Fruit fly (Drosophila melanogaster) whole organism, wandering third instar larva: ENCODE results near the gene CG31267.

ENCODE experiments used
- Abd-B ChIP-seq: fragments of >200 bp; optimal IDR thresholded peaks from 2 replicates; lab custom pipeline; 2017; ENCODE audit warnings: missing biosample characterization, missing genetic modification characterization
- CG32264 ChIP-seq: fragments of 200-800 bp; sonication (Bioruptor generic); optimal IDR thresholded peaks from 2 replicates; lab custom pipeline; 2016; ENCODE audit warnings: missing biosample characterization, missing genetic modification characterization
- CG9705 ChIP-seq: fragments of 200-800 bp; sonication (Bioruptor generic); optimal IDR thresholded peaks from 2 replicates; lab custom pipeline; 2018; ENCODE audit warnings: missing biosample characterization, mild to moderate bottlenecking, missing genetic modification characterization
- CrebA ChIP-seq: fragments of 200-800 bp; sonication (Bioruptor generic); optimal IDR thresholded peaks from 2 replicates; lab custom pipeline; 2016; ENCODE audit warnings: missing biosample characterization, mild to moderate bottlenecking, missing genetic modification characterization, borderline replicate concordance
- Dfd ChIP-seq: fragments of >200 bp; optimal IDR thresholded peaks from 2 replicates; lab custom pipeline; 2017; ENCODE audit warnings: missing biosample characterization, missing genetic modification characterization
- Dif ChIP-seq: fragments of 200-275, 200-300 bp; sonication (Bioruptor generic); optimal IDR thresholded peaks from 2 replicates; lab custom pipeline; 2018; ENCODE audit warnings: missing biosample characterization, missing genetic modification characterization; ENCODE audit not compliant: partially characterized antibody
- GATAd ChIP-seq: sonication (Bioruptor generic); optimal IDR thresholded peaks from 2 replicates; lab custom pipeline; 2016; ENCODE audit warnings: missing biosample characterization, missing genetic modification characterization
- HLH106 ChIP-seq: fragments of 200-800 bp; optimal IDR thresholded peaks from 3 replicates; lab custom pipeline; 2019; ENCODE audit warnings: missing biosample characterization, mild to moderate bottlenecking, missing genetic modification characterization, moderate library complexity
- Hnf4 ChIP-seq: fragments of 200-800 bp; sonication (Bioruptor generic); optimal IDR thresholded peaks from 2 replicates; lab custom pipeline; 2016; ENCODE audit warnings: missing biosample characterization, mild to moderate bottlenecking, missing genetic modification characterization
- Hr78 ChIP-seq: fragments of >200 bp; optimal IDR thresholded peaks from 2 replicates; lab custom pipeline; 2017; ENCODE audit warnings: missing biosample characterization, missing genetic modification characterization
- Hr83 ChIP-seq: fragments of 200-300 bp; sonication (Bioruptor generic); optimal IDR thresholded peaks from 2 replicates; lab custom pipeline; 2016; ENCODE audit warnings: missing biosample characterization, mild to moderate bottlenecking, missing genetic modification characterization, moderate library complexity; ENCODE audit not compliant: poor library complexity, severe bottlenecking
- Jra ChIP-seq: sonication (Bioruptor generic); optimal IDR thresholded peaks from 2 replicates; lab custom pipeline; 2016; ENCODE audit warnings: missing biosample characterization, missing genetic modification characterization
- Mio ChIP-seq: sonication (Bioruptor generic); optimal IDR thresholded peaks from 2 replicates; lab custom pipeline; 2016; ENCODE audit warnings: missing biosample characterization, missing genetic modification characterization
- Myc ChIP-seq: fragments of >200 bp; optimal IDR thresholded peaks from 2 replicates; lab custom pipeline; 2017
- N ChIP-seq: fragments of >200 bp; optimal IDR thresholded peaks from 2 replicates; lab custom pipeline; 2018; ENCODE audit warnings: missing biosample characterization, missing external identifiers, missing genetic modification characterization
- OdsH ChIP-seq: fragments of 200-800 bp; sonication (Bioruptor generic); optimal IDR thresholded peaks from 2 replicates; lab custom pipeline; 2016; ENCODE audit warnings: missing biosample characterization, mild to moderate bottlenecking, missing genetic modification characterization
- Rel ChIP-seq, 2 experiments: fragments of 200-800 bp; sonication (Bioruptor generic) in 1 of 2; optimal IDR thresholded peaks; 2 replicates in 1 of 2; 3 replicates in 1 of 2; lab custom pipeline; 2016 to 2019; ENCODE audit warnings: mild to moderate bottlenecking in 2 of 2, missing biosample characterization in 2 of 2, missing genetic modification characterization in 2 of 2, moderate library complexity in 1 of 2
- Sp1 ChIP-seq: fragments of 200-800 bp; sonication (Bioruptor generic); optimal IDR thresholded peaks from 3 replicates; lab custom pipeline; 2019; ENCODE audit warnings: missing biosample characterization, mild to moderate bottlenecking, missing genetic modification characterization, moderate library complexity
- Vsx2 ChIP-seq: fragments of 200-300, 225-300 bp; sonication (Bioruptor generic); optimal IDR thresholded peaks from 2 replicates; lab custom pipeline; 2018; ENCODE audit warnings: missing biosample characterization, missing genetic modification characterization; ENCODE audit not compliant: partially characterized antibody
- br ChIP-seq: fragments of 200-800 bp; sonication (Bioruptor generic); optimal IDR thresholded peaks from 2 replicates; lab custom pipeline; 2016; ENCODE audit warnings: missing biosample characterization, missing genetic modification characterization
- brk ChIP-seq: fragments of 200-800 bp; sonication (Bioruptor generic); optimal IDR thresholded peaks from 2 replicates; lab custom pipeline; 2016; ENCODE audit warnings: missing biosample characterization, mild to moderate bottlenecking, missing genetic modification characterization
- dl ChIP-seq, 2 experiments: fragments of 175-275, 200-275 bp in 1 of 2; fragments of 200-275 bp in 1 of 2; sonication (Bioruptor generic); optimal IDR thresholded peaks; lab custom pipeline; 2018; ENCODE audit warnings: mild to moderate bottlenecking in 2 of 2, missing biosample characterization in 2 of 2, missing genetic modification characterization in 2 of 2, moderate library complexity in 2 of 2; ENCODE audit not compliant: partially characterized antibody in 2 of 2, insufficient read depth in 1 of 2
- dmrt93B ChIP-seq: fragments of 200-800 bp; sonication (Bioruptor generic); optimal IDR thresholded peaks from 2 replicates; lab custom pipeline; 2018; ENCODE audit warnings: missing biosample characterization, mild to moderate bottlenecking, missing genetic modification characterization
- dsf ChIP-seq: sonication (Bioruptor generic); optimal IDR thresholded peaks from 2 replicates; lab custom pipeline; 2016; ENCODE audit warnings: missing biosample characterization, missing genetic modification characterization, borderline replicate concordance
- ey ChIP-seq: fragments of 200-800 bp; sonication (Bioruptor generic); optimal IDR thresholded peaks from 2 replicates; lab custom pipeline; 2016; ENCODE audit warnings: missing biosample characterization, missing genetic modification characterization
- foxo ChIP-seq, 2 experiments: fragments of 200-800 bp; sonication (Bioruptor generic); optimal IDR thresholded peaks; 2 replicates in 1 of 2; 3 replicates in 1 of 2; lab custom pipeline; 2016 to 2017; ENCODE audit warnings: missing biosample characterization in 2 of 2, missing genetic modification characterization in 2 of 2
- fru ChIP-seq: fragments of 200-800 bp; sonication (Bioruptor generic); optimal IDR thresholded peaks from 3 replicates; lab custom pipeline; 2016; ENCODE audit warnings: missing biosample characterization, mild to moderate bottlenecking, missing genetic modification characterization
- h ChIP-seq: fragments of 200-800 bp; sonication (Bioruptor generic); optimal IDR thresholded peaks from 3 replicates; lab custom pipeline; 2016; ENCODE audit warnings: missing biosample characterization, mild to moderate bottlenecking, missing genetic modification characterization
- jim ChIP-seq: fragments of 175-275, 200-325 bp; sonication (Bioruptor generic); optimal IDR thresholded peaks from 2 replicates; lab custom pipeline; 2016; ENCODE audit warnings: missing biosample characterization, mild to moderate bottlenecking, missing genetic modification characterization
- lola ChIP-seq: fragments of >200 bp; optimal IDR thresholded peaks from 2 replicates; lab custom pipeline; 2017; ENCODE audit warnings: missing biosample characterization, missing genetic modification characterization
- pan ChIP-seq: fragments of >200 bp; optimal IDR thresholded peaks from 2 replicates; lab custom pipeline; 2017
- psq ChIP-seq: fragments of 200-800 bp; sonication (Bioruptor generic); optimal IDR thresholded peaks from 3 replicates; lab custom pipeline; 2017; ENCODE audit warnings: missing biosample characterization, mild to moderate bottlenecking, missing genetic modification characterization, moderate library complexity
- rgr ChIP-seq: fragments of 200-800 bp; sonication (Bioruptor generic); optimal IDR thresholded peaks from 3 replicates; lab custom pipeline; 2016; ENCODE audit warnings: missing biosample characterization, mild to moderate bottlenecking, missing genetic modification characterization
- sage ChIP-seq: fragments of 200-800 bp; sonication (Bioruptor generic); optimal IDR thresholded peaks from 2 replicates; lab custom pipeline; 2016; ENCODE audit warnings: missing biosample characterization, mild to moderate bottlenecking, missing genetic modification characterization
- sv ChIP-seq: fragments of 200-800 bp; sonication (Bioruptor generic); optimal IDR thresholded peaks from 3 replicates; lab custom pipeline; 2016; ENCODE audit warnings: missing biosample characterization, missing genetic modification characterization
- tai ChIP-seq: sonication (Bioruptor generic); optimal IDR thresholded peaks from 2 replicates; lab custom pipeline; 2016; ENCODE audit warnings: missing biosample characterization, missing genetic modification characterization
- usp ChIP-seq: fragments of >200 bp; optimal IDR thresholded peaks from 2 replicates; lab custom pipeline; 2017; ENCODE audit warnings: missing biosample characterization, missing genetic modification characterization
- woc ChIP-seq: sonication (Bioruptor generic); optimal IDR thresholded peaks from 2 replicates; lab custom pipeline; 2016; ENCODE audit warnings: missing biosample characterization, mild to moderate bottlenecking, missing genetic modification characterization

CG31267 gene

DNA sequence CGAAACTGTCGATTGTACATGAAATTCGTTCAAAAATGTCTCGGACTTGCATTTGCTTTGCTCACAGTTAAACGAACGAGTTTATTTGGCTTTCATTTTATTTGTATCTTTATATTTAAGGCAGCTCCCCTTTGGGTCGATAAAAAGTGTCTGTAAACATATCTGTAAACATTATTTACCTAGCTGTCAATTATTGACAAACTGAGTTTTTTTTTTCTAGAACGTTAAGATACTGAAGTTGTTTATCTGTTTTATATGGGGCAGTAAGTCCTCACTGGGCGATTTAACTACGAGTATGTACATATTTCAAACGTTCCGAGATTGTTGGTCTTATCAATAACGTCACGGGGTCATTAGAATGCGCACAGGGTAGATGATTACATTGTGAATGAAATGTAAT is 18.3 kb upstream of the CG31267 start:
- TF ChIP-seq Hnf4 (peak; percentile 3), Hr83 (peak; percentile 61), h (GFP tag; lab: Kevin White, UChicago) (peak; percentile 40), brk (GFP tag; lab: Kevin White, UChicago) (peak; percentile 24), sage (GFP tag; lab: Kevin White, UChicago) (peak; percentile 42), Rel (GFP tag; optimal IDR thresholded peaks at IDR 0.05; lab: Kevin White, UChicago) (no peak), Rel (tag; optimal IDR thresholded peaks at IDR 0.05; lab: Kevin White, UChicago) (no peak), dsf (no peak)

- TF ChIP-seq Hr78 (GFP tag; lab: Kevin White, UChicago) (no peak), Sp1 (GFP tag; lab: Kevin White, UChicago) (no peak), ey (GFP tag; lab: Kevin White, UChicago) (peak; percentile 62), CG32264 (GFP tag; lab: Kevin White, UChicago) (no peak), foxo (GFP tag; optimal IDR thresholded peaks at IDR 0.05; lab: Kevin White, UChicago) (peak in 1 of 2 experiments; percentile 68), CrebA (no peak), Hnf4 (peak; percentile 17), jim (no peak), Mio (GFP tag; lab: Kevin White, UChicago) (no peak), h (GFP tag; lab: Kevin White, UChicago) (peak; percentile 22), Abd-B (no peak), dsf (no peak), Rel (GFP tag; optimal IDR thresholded peaks at IDR 0.05; lab: Kevin White, UChicago) (no peak), Rel (tag; optimal IDR thresholded peaks at IDR 0.05; lab: Kevin White, UChicago) (no peak), Myc (no peak), psq (no peak), brk (GFP tag; lab: Kevin White, UChicago) (no peak), sage (GFP tag; lab: Kevin White, UChicago) (no peak), dl (GFP tag; optimal IDR thresholded peaks at IDR 0.05; lab: Kevin White, UChicago; ENCODE audit: insufficient read depth in 1 of 2, partially characterized antibody in 2 of 2) (no peak), Vsx2 (GFP tag; lab: Kevin White, UChicago) (no peak), tai (peak; percentile 2), Dif (no peak), GATAd (GFP tag; lab: Kevin White, UChicago) (no peak), N (no peak), Dfd (GFP tag; lab: Kevin White, UChicago) (no peak), rgr (peak; percentile 26), woc (GFP tag; lab: Kevin White, UChicago) (peak; percentile 8), dmrt93B (GFP tag; lab: Kevin White, UChicago) (peak; percentile 17), HLH106 (tag; lab: Kevin White, UChicago) (peak; percentile 14), br (GFP tag; lab: Kevin White, UChicago) (peak; percentile 68), CG9705 (no peak), Hr83 (peak; percentile 47), pan (lab: Kevin White, UChicago) (no peak), Jra (no peak), lola (GFP tag; lab: Kevin White, UChicago) (no peak), usp (GFP tag; lab: Kevin White, UChicago) (no peak), sv (GFP tag; lab: Kevin White, UChicago) (no peak), OdsH (GFP tag; lab: Kevin White, UChicago) (peak; percentile 28), fru (peak; percentile 58)
Measured at dm6 chr3R:17116231-17116630, 17.8 kb upstream of the CG31267 start.

DNA sequence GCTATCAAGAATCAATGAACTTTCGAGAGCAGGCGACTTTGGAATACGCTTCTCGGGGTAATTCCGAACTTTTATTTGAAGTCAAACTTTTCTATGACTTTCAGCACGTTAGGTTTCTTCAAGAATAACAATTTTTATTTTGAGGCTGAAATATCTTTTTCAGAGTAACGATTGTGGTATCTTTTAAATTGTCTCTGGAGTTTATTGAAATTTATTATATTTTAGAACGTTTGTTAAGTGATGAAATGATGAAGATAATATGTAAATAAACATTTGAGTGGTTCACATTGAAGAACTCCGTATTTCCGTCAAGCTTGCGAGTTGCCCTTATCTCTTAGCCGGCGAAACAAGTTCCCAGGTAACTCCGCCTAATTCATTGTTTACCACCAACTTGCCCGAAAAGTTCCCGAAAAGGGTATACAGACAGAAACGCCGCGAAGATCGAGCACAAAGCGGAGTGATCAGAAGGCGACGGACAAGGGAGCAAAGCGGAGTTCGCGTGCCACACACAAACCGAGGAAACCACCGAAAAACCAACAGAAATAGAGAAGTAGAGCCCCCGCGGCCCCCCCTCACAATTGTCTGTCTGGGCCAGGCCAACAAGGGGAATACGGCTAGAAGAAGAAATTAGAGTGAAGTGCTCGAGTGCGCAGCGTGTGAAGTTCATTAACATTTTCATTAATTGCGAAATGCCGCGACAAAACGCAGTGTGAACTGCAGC is 16.2 kb upstream of the CG31267 start:
- TF ChIP-seq Mio (GFP tag; lab: Kevin White, UChicago): no peak
- no peak for TF ChIP-seq jim
- no peak for TF ChIP-seq Rel (GFP tag; optimal IDR thresholded peaks at IDR 0.05; lab: Kevin White, UChicago)
- peak; percentile 2 for TF ChIP-seq Rel (tag; optimal IDR thresholded peaks at IDR 0.05; lab: Kevin White, UChicago)
- peak; percentile 52 for TF ChIP-seq rgr
- TF ChIP-seq CG9705: no peak
- no peak for TF ChIP-seq dl (GFP tag; optimal IDR thresholded peaks at IDR 0.05; lab: Kevin White, UChicago; ENCODE audit: insufficient read depth in 1 of 2, partially characterized antibody in 2 of 2)
- TF ChIP-seq dmrt93B (GFP tag; lab: Kevin White, UChicago): peak; percentile 40
- TF ChIP-seq Sp1 (GFP tag; lab: Kevin White, UChicago): peak; percentile 72
- peak; percentile 22 for TF ChIP-seq Hnf4
- TF ChIP-seq CrebA: no peak
- no peak for TF ChIP-seq Abd-B
- peak; percentile 84 for TF ChIP-seq psq
- peak; percentile 71 for TF ChIP-seq OdsH (GFP tag; lab: Kevin White, UChicago)
- peak; percentile 77 for TF ChIP-seq HLH106 (tag; lab: Kevin White, UChicago)
- no peak for TF ChIP-seq brk (GFP tag; lab: Kevin White, UChicago)
- peak; percentile 65 for TF ChIP-seq ey (GFP tag; lab: Kevin White, UChicago)
- no peak for TF ChIP-seq N
- TF ChIP-seq sv (GFP tag; lab: Kevin White, UChicago): no peak
- TF ChIP-seq h (GFP tag; lab: Kevin White, UChicago): peak; percentile 79
- TF ChIP-seq Myc: no peak
- TF ChIP-seq tai: no peak
- no peak for TF ChIP-seq pan (lab: Kevin White, UChicago)
- TF ChIP-seq dsf: no peak
- TF ChIP-seq CG32264 (GFP tag; lab: Kevin White, UChicago): no peak
- TF ChIP-seq sage (GFP tag; lab: Kevin White, UChicago): peak; percentile 8
- TF ChIP-seq lola (GFP tag; lab: Kevin White, UChicago): no peak
- no peak for TF ChIP-seq usp (GFP tag; lab: Kevin White, UChicago)
- TF ChIP-seq foxo (GFP tag; optimal IDR thresholded peaks at IDR 0.05; lab: Kevin White, UChicago): peak in 1 of 2 experiments; percentile 57
- TF ChIP-seq GATAd (GFP tag; lab: Kevin White, UChicago): no peak
- no peak for TF ChIP-seq Dif
- TF ChIP-seq woc (GFP tag; lab: Kevin White, UChicago): peak; percentile 79
- peak; percentile 55 for TF ChIP-seq br (GFP tag; lab: Kevin White, UChicago)
- TF ChIP-seq Dfd (GFP tag; lab: Kevin White, UChicago): no peak
- TF ChIP-seq Vsx2 (GFP tag; lab: Kevin White, UChicago): no peak
- no peak for TF ChIP-seq Hr83
